ENCODE assay signal across 4 worm cellular contexts in genomic region chrV:8897942-8898419, ce11.
A peak's percentile ranks its signal among the peaks of the same experiment; 100 is the strongest.
TF ChIP-seq lines count a peak whose summit lies in the region.

TSS of gene his-17 (minus strand) at chrV:8897992.
TSS of gene his-18 (plus strand) at chrV:8898228.

TF ChIP-seq in whole organism, early embryonic, 17 proteins besides CTCF, POLR2A, EP300 and RAD21:
- TF ChIP-seq sea-1 (GFP tag; conservative IDR thresholded peaks at IDR 0.05; lab: Robert Waterston, UW) (peak; percentile 73), tbx-37 (GFP tag; conservative IDR thresholded peaks at IDR 0.05; lab: Robert Waterston, UW) (peak; percentile 22; the same call in 1 of the 2 replicates), scrt-1 (GFP tag; IDR thresholded peaks at IDR 0.05; lab: Robert Waterston, UW) (peak; percentile 56; the same call in 1 of the 2 replicates), flt-1 (GFP tag; IDR thresholded peaks at IDR 0.05; lab: Robert Waterston, UW) (peak; percentile 45; the same call in 1 of the 2 replicates), pes-1 (GFP tag; IDR thresholded peaks at IDR 0.05; lab: Robert Waterston, UW) (peak; percentile 77), tbx-11 (GFP tag; IDR thresholded peaks at IDR 0.05; lab: Robert Waterston, UW) (peak; percentile 61; the same call in 1 of the 2 replicates)

TF ChIP-seq in whole organism, late embryonic, 69 proteins besides CTCF, POLR2A, EP300 and RAD21:
- peak; percentile 49; the same call in 1 of the 2 replicates for TF ChIP-seq ceh-45 (GFP tag; IDR thresholded peaks at IDR 0.05; lab: Robert Waterston, UW)

TF ChIP-seq in whole organism, midembryonic, 9 proteins besides CTCF, POLR2A, EP300 and RAD21:
- peak; percentile 92 for TF ChIP-seq flt-1 (GFP tag; IDR thresholded peaks at IDR 0.05; lab: Robert Waterston, UW)

TF ChIP-seq in whole organism, young adult, 124 proteins besides CTCF, POLR2A, EP300 and RAD21:
- TF ChIP-seq F39B2.1 (GFP tag; IDR thresholded peaks at IDR 0.05; lab: Robert Waterston, UW) = peak; percentile 59; the same call in 1 of the 2 replicates
- 0 out of 2 replicates have a peak, but pooled peaks have one; percentile 32 for TF ChIP-seq C06A6.2 (GFP tag; conservative IDR thresholded peaks at IDR 0.05; lab: Robert Waterston, UW)
